Fruit fly (Drosophila melanogaster) whole organism, embryonic: Measurements from ENCODE around the gene CG34298.

Experiments
- CG10274 ChIP-seq: fragments of 200-800 bp; sonication (Bioruptor generic); optimal IDR thresholded peaks from 3 replicates; lab custom pipeline; 2017; ENCODE audit warnings: missing biosample characterization, mild to moderate bottlenecking, missing genetic modification characterization
- CG10431 ChIP-seq: fragments of 200-800 bp; sonication (Bioruptor generic); optimal IDR thresholded peaks from 3 replicates; lab custom pipeline; 2018; ENCODE audit warnings: missing biosample characterization, mild to moderate bottlenecking, missing genetic modification characterization
- CG10462 ChIP-seq: fragments of 200-800 bp; sonication (Bioruptor generic); optimal IDR thresholded peaks from 2 replicates; lab custom pipeline; 2016; ENCODE audit warnings: missing biosample characterization, missing genetic modification characterization
- CG11093 ChIP-seq: fragments of 200-800 bp; sonication (Bioruptor generic); IDR thresholded peaks from 3 replicates; pipeline ENCODE4 v1.3.6; 2022; ENCODE audit warnings: missing biosample characterization, missing genetic modification characterization
- CG12104 ChIP-seq: fragments of 200-800 bp; sonication (Bioruptor generic); optimal IDR thresholded peaks from 3 replicates; lab custom pipeline; 2016; ENCODE audit warnings: missing biosample characterization, missing genetic modification characterization
- CG12219 ChIP-seq: fragments of 200-800 bp; sonication (Bioruptor generic); optimal IDR thresholded peaks from 3 replicates; lab custom pipeline; 2018; ENCODE audit warnings: missing biosample characterization, mild to moderate bottlenecking, missing genetic modification characterization
- CG15073 ChIP-seq: fragments of 200-800 bp; sonication (Bioruptor generic); optimal IDR thresholded peaks from 2 replicates; lab custom pipeline; 2016; ENCODE audit warnings: missing biosample characterization, missing genetic modification characterization
- CG16779 ChIP-seq: fragments of 200-800 bp; sonication (Bioruptor generic); IDR thresholded peaks from 2 replicates; pipeline ENCODE4 v1.3.6; 2022; ENCODE audit warnings: missing biosample characterization, missing genetic modification characterization
- CG17186 ChIP-seq: fragments of 200-800 bp; sonication (Bioruptor generic); optimal IDR thresholded peaks from 3 replicates; lab custom pipeline; 2017; ENCODE audit warnings: missing biosample characterization, missing genetic modification reagents, missing genetic modification characterization
- CG17359 ChIP-seq: fragments of 200-800 bp; sonication (Bioruptor generic); optimal IDR thresholded peaks from 3 replicates; lab custom pipeline; 2018; ENCODE audit warnings: missing biosample characterization, mild to moderate bottlenecking, missing genetic modification characterization, moderate library complexity
- CG1792 ChIP-seq: fragments of 200-800 bp; sonication (Bioruptor generic); optimal IDR thresholded peaks from 2 replicates; lab custom pipeline; 2016; ENCODE audit warnings: missing biosample characterization, missing genetic modification characterization
- CG18764 ChIP-seq: fragments of 200-800 bp; sonication (Bioruptor generic); optimal IDR thresholded peaks from 3 replicates; lab custom pipeline; 2016; ENCODE audit warnings: missing biosample characterization, missing genetic modification characterization
- CG31365 ChIP-seq: fragments of 200-800 bp; sonication (Bioruptor generic); optimal IDR thresholded peaks from 2 replicates; lab custom pipeline; 2018; ENCODE audit warnings: missing biosample characterization, mild to moderate bottlenecking, missing genetic modification characterization
- CG33213 ChIP-seq: fragments of 200-800 bp; sonication (Bioruptor generic); optimal IDR thresholded peaks from 3 replicates; lab custom pipeline; 2016; ENCODE audit warnings: missing biosample characterization, missing genetic modification characterization
- CG34224 ChIP-seq: fragments of 200-800 bp; sonication (Bioruptor generic); IDR thresholded peaks from 3 replicates; pipeline ENCODE4 v1.3.6; 2022; ENCODE audit warnings: missing biosample characterization, missing genetic modification characterization; ENCODE audit not compliant: partially characterized antibody
- CG4424 ChIP-seq: fragments of 200-800 bp; sonication (Bioruptor generic); optimal IDR thresholded peaks from 3 replicates; lab custom pipeline; 2016; ENCODE audit warnings: missing biosample characterization, missing genetic modification characterization
- CG4820 ChIP-seq: fragments of 200-800 bp; sonication (Bioruptor generic); optimal IDR thresholded peaks from 3 replicates; lab custom pipeline; 2016; ENCODE audit warnings: missing biosample characterization, missing genetic modification characterization
- CG5953 ChIP-seq: fragments of 200-800 bp; sonication (Bioruptor generic); IDR thresholded peaks from 2 replicates; pipeline ENCODE4 v1.3.6; 2022; ENCODE audit warnings: missing biosample characterization, missing genetic modification characterization
- CG6654 ChIP-seq: fragments of 200-800 bp; sonication (Bioruptor generic); optimal IDR thresholded peaks from 2 replicates; lab custom pipeline; 2017; ENCODE audit warnings: missing biosample characterization, mild to moderate bottlenecking, missing genetic modification characterization
- CG6689 ChIP-seq: fragments of 200-800 bp; sonication (Bioruptor generic); IDR thresholded peaks from 2 replicates; pipeline ENCODE4 v1.3.6; 2022; ENCODE audit warnings: missing biosample characterization, missing genetic modification characterization
- Deaf1 ChIP-seq: fragments of 200-800 bp; optimal IDR thresholded peaks from 3 replicates; lab custom pipeline; 2019; ENCODE audit warnings: missing biosample characterization, mild to moderate bottlenecking, missing genetic modification characterization, moderate library complexity
- Doc3 ChIP-seq: fragments of 200-800 bp; sonication (Bioruptor generic); IDR thresholded peaks from 3 replicates; pipeline ENCODE4 v1.3.6; 2022; ENCODE audit warnings: missing biosample characterization, missing genetic modification characterization; ENCODE audit not compliant: partially characterized antibody
- Dref ChIP-seq: fragments of 200-800 bp; sonication (Bioruptor generic); IDR thresholded peaks from 2 replicates; pipeline ENCODE4 v1.3.6; 2022; ENCODE audit warnings: missing biosample characterization, missing genetic modification characterization
- E2f1 ChIP-seq: fragments of 200-800 bp; sonication (Bioruptor generic); IDR thresholded peaks from 2 replicates; pipeline ENCODE4 v1.3.6; 2022; ENCODE audit warnings: missing biosample characterization, missing genetic modification characterization
- HLH3B ChIP-seq: fragments of 200-800 bp; sonication (Bioruptor generic); IDR thresholded peaks from 2 replicates; pipeline ENCODE4 v1.3.6; 2022; ENCODE audit warnings: missing biosample characterization, missing genetic modification characterization
- Lim3 ChIP-seq: fragments of 200-800 bp; sonication (Bioruptor generic); IDR thresholded peaks from 2 replicates; pipeline ENCODE4 v1.3.6; 2022; ENCODE audit warnings: missing biosample characterization, missing genetic modification characterization
- Lpt ChIP-seq: fragments of >200 bp; optimal IDR thresholded peaks from 2 replicates; lab custom pipeline; 2018; ENCODE audit warnings: missing biosample characterization, missing genetic modification characterization
- MTF-1 ChIP-seq: fragments of 200-800 bp; sonication (Bioruptor generic); optimal IDR thresholded peaks from 2 replicates; lab custom pipeline; 2018; ENCODE audit warnings: missing biosample characterization, mild to moderate bottlenecking, missing genetic modification characterization, borderline replicate concordance
- Mad ChIP-seq: fragments of 200-800 bp; sonication (Bioruptor generic); optimal IDR thresholded peaks from 2 replicates; lab custom pipeline; 2016; ENCODE audit warnings: missing biosample characterization, missing genetic modification characterization
- Max ChIP-seq: fragments of 200-800 bp; sonication (Bioruptor generic); optimal IDR thresholded peaks from 2 replicates; lab custom pipeline; 2016; ENCODE audit warnings: missing biosample characterization, mild to moderate bottlenecking, missing genetic modification characterization
- Med ChIP-seq: fragments of 200-800 bp; sonication (Bioruptor generic); peaks from one replicate; lab custom pipeline; 2016; ENCODE audit warnings: missing biosample characterization, missing genetic modification characterization, mild to moderate bottlenecking, inconsistent platforms, moderate library complexity
- Oli ChIP-seq: fragments of 200-800 bp; sonication (Bioruptor generic); optimal IDR thresholded peaks from 2 replicates; lab custom pipeline; 2018; ENCODE audit warnings: missing biosample characterization, mild to moderate bottlenecking, missing genetic modification characterization, moderate library complexity
- Opbp ChIP-seq: fragments of 200-800 bp; sonication (Bioruptor generic); IDR thresholded peaks from 3 replicates; pipeline ENCODE4 v1.3.6; 2022; ENCODE audit warnings: missing biosample characterization, missing genetic modification characterization; ENCODE audit not compliant: partially characterized antibody
- Sox102F ChIP-seq: fragments of 200-800 bp; sonication (Bioruptor generic); optimal IDR thresholded peaks from 2 replicates; lab custom pipeline; 2018; ENCODE audit warnings: missing biosample characterization, mild to moderate bottlenecking, missing genetic modification characterization, moderate library complexity
- Spps ChIP-seq: fragments of 200-800 bp; sonication (Bioruptor generic); optimal IDR thresholded peaks from 2 replicates; lab custom pipeline; 2018; ENCODE audit warnings: missing biosample characterization, mild to moderate bottlenecking, missing genetic modification characterization
- Xbp1 ChIP-seq: fragments of 200-800 bp; sonication (Bioruptor generic); optimal IDR thresholded peaks from 3 replicates; lab custom pipeline; 2016; ENCODE audit warnings: missing biosample characterization, mild to moderate bottlenecking, missing genetic modification characterization
- ase ChIP-seq: fragments of 200-800 bp; sonication (Bioruptor generic); IDR thresholded peaks from 3 replicates; pipeline ENCODE4 v1.3.6; 2022; ENCODE audit warnings: missing biosample characterization, missing genetic modification characterization
- dysf ChIP-seq: fragments of 200-800 bp; sonication (Bioruptor generic); IDR thresholded peaks from 3 replicates; pipeline ENCODE4 v1.3.6; 2022; ENCODE audit warnings: missing biosample characterization, missing genetic modification characterization
- gce ChIP-seq: fragments of 200-800 bp; sonication (Bioruptor generic); IDR thresholded peaks from 3 replicates; pipeline ENCODE4 v1.3.6; 2022; ENCODE audit warnings: missing biosample characterization, missing genetic modification characterization
- ham ChIP-seq: fragments of 200-800 bp; sonication (Bioruptor generic); IDR thresholded peaks from 2 replicates; pipeline ENCODE4 v1.3.6; 2022; ENCODE audit warnings: missing biosample characterization, missing genetic modification characterization
- jumu ChIP-seq: fragments of 200-800 bp; sonication (Bioruptor generic); optimal IDR thresholded peaks from 3 replicates; lab custom pipeline; 2016; ENCODE audit warnings: missing biosample characterization, missing genetic modification characterization
- knrl ChIP-seq: fragments of 200-800 bp; sonication (Bioruptor generic); IDR thresholded peaks from 3 replicates; pipeline ENCODE4 v1.3.6; 2022; ENCODE audit warnings: missing biosample characterization, missing genetic modification characterization; ENCODE audit not compliant: partially characterized antibody
- odd ChIP-seq: fragments of 200-800 bp; sonication (Bioruptor generic); optimal IDR thresholded peaks from 2 replicates; lab custom pipeline; 2017; ENCODE audit warnings: missing biosample characterization, mild to moderate bottlenecking, missing genetic modification characterization
- phol ChIP-seq: fragments of 200-800 bp; sonication (Bioruptor generic); optimal IDR thresholded peaks from 3 replicates; lab custom pipeline; 2018; ENCODE audit warnings: missing biosample characterization, mild to moderate bottlenecking, missing genetic modification characterization, moderate library complexity
- schlank ChIP-seq: fragments of 200-800 bp; sonication (Bioruptor generic); optimal IDR thresholded peaks from 2 replicates; lab custom pipeline; 2018; ENCODE audit warnings: missing biosample characterization, mild to moderate bottlenecking, missing genetic modification characterization
- sqz ChIP-seq: fragments of 200-800 bp; sonication (Bioruptor generic); optimal IDR thresholded peaks from 3 replicates; lab custom pipeline; 2018; ENCODE audit warnings: missing biosample characterization, mild to moderate bottlenecking, missing genetic modification characterization
- tio ChIP-seq: fragments of 200-800 bp; sonication (Bioruptor generic); optimal IDR thresholded peaks from 2 replicates; lab custom pipeline; 2017; ENCODE audit warnings: missing biosample characterization, missing genetic modification characterization, inconsistent platforms
- trem ChIP-seq: fragments of 200-800 bp; optimal IDR thresholded peaks from 3 replicates; lab custom pipeline; 2019; ENCODE audit warnings: missing biosample characterization, mild to moderate bottlenecking, missing genetic modification characterization, moderate library complexity
- vfl ChIP-seq: fragments of 200-800 bp; sonication (Bioruptor generic); optimal IDR thresholded peaks from 2 replicates; lab custom pipeline; 2016; ENCODE audit warnings: missing biosample characterization, missing genetic modification characterization
- zfh2 ChIP-seq: fragments of 200-800 bp; sonication (Bioruptor generic); optimal IDR thresholded peaks from 2 replicates; lab custom pipeline; 2016; ENCODE audit warnings: missing biosample characterization, missing genetic modification characterization

Gene CG34298

dm6 chr3R:30043139-30043744, 43.6 kb downstream of the CG34298 start, which contains the start of gene Sry-delta (continued):
- TF ChIP-seq CG10431 (peak; percentile 11), CG4424 (peak; percentile 85), Opbp (GFP tag; lab: Robert Waterston, UW) (peak; percentile 87), Max (GFP tag; lab: Kevin White, UChicago) (peak; percentile 80), CG15073 (GFP tag; lab: Kevin White, UChicago) (peak; percentile 3), Deaf1 (tag; lab: Kevin White, UChicago) (no peak), CG17186 (GFP tag; lab: Kevin White, UChicago) (peak; percentile 74), CG11093 (GFP tag; lab: Robert Waterston, UW) (no peak), MTF-1 (GFP tag; lab: Kevin White, UChicago) (peak; percentile 51), knrl (GFP tag; lab: Robert Waterston, UW) (peak; percentile 79), CG34224 (GFP tag; lab: Robert Waterston, UW) (peak; percentile 76), gce (GFP tag; lab: Robert Waterston, UW) (0 out of 3 replicates have a peak, but pooled peaks have one; percentile 20), vfl (GFP tag; lab: Kevin White, UChicago) (peak; percentile 92), Mad (GFP tag; lab: Kevin White, UChicago) (peak; percentile 73), Med (GFP tag; lab: Kevin White, UChicago) (peak; percentile 99), Spps (peak; percentile 3), CG16779 (GFP tag; lab: Robert Waterston, UW) (peak; percentile 68), phol (tag; lab: Kevin White, UChicago) (peak; percentile 85), CG31365 (tag; lab: Kevin White, UChicago) (no peak), CG12104 (GFP tag; lab: Kevin White, UChicago) (peak; percentile 54), Lpt (GFP tag; lab: Kevin White, UChicago) (no peak), CG17359 (tag; lab: Kevin White, UChicago) (peak; percentile 73), Dref (peak; percentile 77), CG10462 (GFP tag; lab: Kevin White, UChicago) (peak; percentile 67), CG6654 (GFP tag; lab: Kevin White, UChicago) (no peak), schlank (tag; lab: Kevin White, UChicago) (peak; percentile 56), CG33213 (GFP tag; lab: Kevin White, UChicago) (peak; percentile 90), ham (GFP tag; lab: Robert Waterston, UW) (no peak; the same call in 1 of the 2 replicates), zfh2 (GFP tag; lab: Kevin White, UChicago) (peak; percentile 95), sqz (GFP tag; lab: Kevin White, UChicago) (no peak), E2f1 (peak; percentile 67), trem (peak; percentile 83), CG4820 (GFP tag; lab: Kevin White, UChicago) (peak; percentile 65), odd (GFP tag; lab: Kevin White, UChicago) (no peak), CG6689 (GFP tag; lab: Robert Waterston, UW) (peak; percentile 87), CG5953 (GFP tag; lab: Robert Waterston, UW) (0 out of 2 replicates have a peak, but pooled peaks have one; percentile 23), CG18764 (GFP tag; lab: Kevin White, UChicago) (peak; percentile 80), Doc3 (GFP tag; lab: Robert Waterston, UW) (peak; percentile 65; the same call in 2 of the 3 replicates), Xbp1 (GFP tag; lab: Kevin White, UChicago) (peak; percentile 91), Lim3 (no peak), jumu (peak; percentile 86), dysf (GFP tag; lab: Robert Waterston, UW) (peak; percentile 59; the same call in 2 of the 3 replicates), CG10274 (GFP tag; lab: Kevin White, UChicago) (peak; percentile 27), CG12219 (GFP tag; lab: Kevin White, UChicago) (peak; percentile 23), ase (GFP tag; lab: Robert Waterston, UW) (peak; percentile 69; the same call in 2 of the 3 replicates), Oli (tag; lab: Kevin White, UChicago) (no peak), tio (GFP tag; lab: Kevin White, UChicago) (no peak), Sox102F (GFP tag; lab: Kevin White, UChicago) (no peak), CG1792 (GFP tag; lab: Kevin White, UChicago) (peak; percentile 79), HLH3B (GFP tag; lab: Robert Waterston, UW) (peak; percentile 63)
